Worm (Caenorhabditis elegans) whole organism, L2 larva: ENCODE measurements around the gene ikke-1.

Experiments
- C34F6.9 ChIP-seq: fragments of 150-350 bp; optimal IDR thresholded peaks from 2 replicates; lab custom pipeline; 2014; ENCODE audit warnings: missing biosample characterization, missing genetic modification characterization
- F13H6.1 ChIP-seq: sonication (generic microtip); optimal IDR thresholded peaks from 2 replicates; lab custom pipeline; 2016; ENCODE audit warnings: missing genetic modification characterization, missing compliant biosample characterization
- R02D3.7 ChIP-seq: fragments of 150-350 bp; optimal IDR thresholded peaks from 2 replicates; lab custom pipeline; 2014; ENCODE audit warnings: missing biosample characterization, missing genetic modification characterization
- Y55F3AM.14 ChIP-seq: fragments of 200-800 bp; sonication (Bioruptor generic); optimal IDR thresholded peaks from 2 replicates; lab custom pipeline; 2018; ENCODE audit warnings: mild to moderate bottlenecking, missing genetic modification characterization, missing compliant biosample characterization
- ZK546.5 ChIP-seq: sonication (generic microtip); optimal IDR thresholded peaks from 2 replicates; lab custom pipeline; 2017; ENCODE audit warnings: missing biosample characterization, missing genetic modification characterization
- aly-2 ChIP-seq: fragments of 150-350 bp; optimal IDR thresholded peaks from 2 replicates; lab custom pipeline; 2014; ENCODE audit warnings: missing biosample characterization, missing genetic modification characterization
- ama-1 ChIP-seq: fragments of 150-350 bp; optimal IDR thresholded peaks from 2 replicates; lab custom pipeline; 2018; ENCODE audit warnings: inconsistent platforms
- blmp-1 ChIP-seq: sonication (generic microtip); optimal IDR thresholded peaks from 2 replicates; lab custom pipeline; 2017; ENCODE audit warnings: missing genetic modification characterization, mild to moderate bottlenecking, missing compliant biosample characterization, antibody characterized with exemption, moderate library complexity; ENCODE audit not compliant: insufficient read depth
- ceh-82 ChIP-seq: fragments of 150-350 bp; optimal IDR thresholded peaks from 2 replicates; lab custom pipeline; 2014; ENCODE audit warnings: missing biosample characterization, missing genetic modification characterization
- crh-2 ChIP-seq: sonication (generic microtip); optimal IDR thresholded peaks from 2 replicates; lab custom pipeline; 2017; ENCODE audit warnings: missing biosample characterization, missing genetic modification characterization
- dmd-4 ChIP-seq: sonication (generic microtip); optimal IDR thresholded peaks from 2 replicates; lab custom pipeline; 2017; ENCODE audit warnings: missing biosample characterization, missing genetic modification characterization
- egl-27 ChIP-seq: sonication (generic microtip); optimal IDR thresholded peaks from 3 replicates; lab custom pipeline; 2017; ENCODE audit warnings: missing biosample characterization, missing genetic modification reagents, missing genetic modification characterization
- elt-1 ChIP-seq: fragments of 150-350 bp; optimal IDR thresholded peaks from 2 replicates; lab custom pipeline; 2014; ENCODE audit warnings: missing biosample characterization, missing genetic modification characterization
- elt-3 ChIP-seq: sonication (generic microtip); optimal IDR thresholded peaks from 2 replicates; lab custom pipeline; 2017; ENCODE audit warnings: missing biosample characterization, missing genetic modification characterization
- fos-1 ChIP-seq: fragments of 150-350 bp; optimal IDR thresholded peaks from 2 replicates; lab custom pipeline; 2014; ENCODE audit warnings: missing biosample characterization, missing genetic modification characterization
- gmeb-1 ChIP-seq: fragments of 150-350 bp; optimal IDR thresholded peaks from 2 replicates; lab custom pipeline; 2014; ENCODE audit warnings: missing biosample characterization, missing genetic modification characterization
- lin-11 ChIP-seq: fragments of 150-350 bp; sonication (generic microtip); optimal IDR thresholded peaks from 2 replicates; lab custom pipeline; 2014; ENCODE audit warnings: missing biosample characterization, missing genetic modification characterization, inconsistent platforms, mixed read lengths
- lin-39 ChIP-seq: fragments of 150-350 bp; optimal IDR thresholded peaks from 2 replicates; lab custom pipeline; 2014; ENCODE audit warnings: missing biosample characterization, missing genetic modification reagents, missing genetic modification characterization
- lsy-2 ChIP-seq, 2 experiments: fragments of 150-350 bp in 1 of 2; sonication (generic microtip) in 1 of 2; optimal IDR thresholded peaks; 2 replicates each; lab custom pipeline; 2014 to 2017; ENCODE audit warnings: missing biosample characterization in 2 of 2, missing genetic modification characterization in 2 of 2
- mab-5 ChIP-seq: fragments of 150-350 bp; optimal IDR thresholded peaks from 2 replicates; lab custom pipeline; 2014; ENCODE audit warnings: missing biosample characterization, missing genetic modification characterization
- mbf-1 ChIP-seq: sonication (generic microtip); optimal IDR thresholded peaks from 2 replicates; lab custom pipeline; 2017; ENCODE audit warnings: missing biosample characterization, missing genetic modification characterization
- mdl-1 ChIP-seq, 2 experiments: fragments of 150-350 bp in 1 of 2; sonication (generic microtip) in 1 of 2; optimal IDR thresholded peaks; 2 replicates each; lab custom pipeline; 2017; ENCODE audit warnings: missing biosample characterization in 2 of 2, missing genetic modification characterization in 2 of 2
- nhr-10 ChIP-seq: sonication (generic microtip); optimal IDR thresholded peaks from 2 replicates; lab custom pipeline; 2017; ENCODE audit warnings: missing biosample characterization, missing genetic modification characterization
- nhr-11 ChIP-seq: fragments of 150-350 bp; optimal IDR thresholded peaks from 2 replicates; lab custom pipeline; 2014; ENCODE audit warnings: missing biosample characterization, missing genetic modification characterization
- nhr-12 ChIP-seq: fragments of 150-350 bp; optimal IDR thresholded peaks from 2 replicates; lab custom pipeline; 2014; ENCODE audit warnings: missing biosample characterization, missing genetic modification characterization
- nhr-129 ChIP-seq: fragments of 150-350 bp; optimal IDR thresholded peaks from 2 replicates; lab custom pipeline; 2014; ENCODE audit warnings: missing biosample characterization, missing genetic modification characterization
- nhr-21 ChIP-seq: fragments of 150-350 bp; optimal IDR thresholded peaks from 2 replicates; lab custom pipeline; 2014; ENCODE audit warnings: missing biosample characterization, missing genetic modification characterization
- nhr-23 ChIP-seq: fragments of 150-350 bp; optimal IDR thresholded peaks from 2 replicates; lab custom pipeline; 2014; ENCODE audit warnings: missing biosample characterization, missing genetic modification reagents, missing genetic modification characterization
- nhr-237 ChIP-seq: fragments of 150-350 bp; optimal IDR thresholded peaks from 2 replicates; lab custom pipeline; 2014; ENCODE audit warnings: missing biosample characterization, missing genetic modification characterization
- nhr-25 ChIP-seq: fragments of 150-350 bp; sonication (generic microtip); optimal IDR thresholded peaks from 3 replicates; lab custom pipeline; 2014; ENCODE audit warnings: missing biosample characterization, missing genetic modification characterization
- nhr-6 ChIP-seq: fragments of 150-350 bp; optimal IDR thresholded peaks from 2 replicates; lab custom pipeline; 2014; ENCODE audit warnings: missing biosample characterization, missing genetic modification characterization
- nhr-77 ChIP-seq: fragments of 150-350 bp; optimal IDR thresholded peaks from 2 replicates; lab custom pipeline; 2014; ENCODE audit warnings: missing biosample characterization, missing genetic modification characterization
- peb-1 ChIP-seq: fragments of 150-350 bp; optimal IDR thresholded peaks from 2 replicates; lab custom pipeline; 2014; ENCODE audit warnings: missing biosample characterization, missing genetic modification characterization
- sem-4 ChIP-seq: fragments of 150-350 bp; optimal IDR thresholded peaks from 2 replicates; lab custom pipeline; 2014; ENCODE audit warnings: missing biosample characterization, missing genetic modification reagents, missing genetic modification characterization
- skn-1 ChIP-seq: sonication (generic microtip); optimal IDR thresholded peaks from 2 replicates; lab custom pipeline; 2017; ENCODE audit warnings: missing biosample characterization, missing genetic modification characterization
- sma-9 ChIP-seq, 2 experiments: fragments of 150-350 bp in 1 of 2; sonication (generic microtip) in 1 of 2; optimal IDR thresholded peaks; 2 replicates each; lab custom pipeline; 2014 to 2016; ENCODE audit warnings: missing genetic modification characterization in 2 of 2, mild to moderate bottlenecking in 1 of 2, missing biosample characterization in 1 of 2, missing compliant biosample characterization in 1 of 2, missing genetic modification reagents in 1 of 2, moderate library complexity in 1 of 2
- unc-39 ChIP-seq: fragments of 150-350 bp; optimal IDR thresholded peaks from 2 replicates; lab custom pipeline; 2014; ENCODE audit warnings: missing biosample characterization, missing genetic modification characterization
- unc-55 ChIP-seq: fragments of 150-350 bp; sonication (generic microtip); optimal IDR thresholded peaks from 3 replicates; lab custom pipeline; 2014; ENCODE audit warnings: missing biosample characterization, missing genetic modification reagents, missing genetic modification characterization
- unc-62 ChIP-seq: fragments of 150-350 bp; optimal IDR thresholded peaks from 2 replicates; lab custom pipeline; 2014; ENCODE audit warnings: missing biosample characterization, missing genetic modification reagents, missing genetic modification characterization
- zag-1 ChIP-seq: fragments of 150-350 bp; optimal IDR thresholded peaks from 2 replicates; lab custom pipeline; 2014; ENCODE audit warnings: missing biosample characterization, missing genetic modification characterization
- ztf-1 ChIP-seq: fragments of 200-800 bp; sonication (Bioruptor generic); conservative IDR thresholded peaks from 2 replicates; pipeline ENCODE4 v1.3.6; 2022; ENCODE audit warnings: missing genetic modification characterization, missing compliant biosample characterization
- ztf-11 ChIP-seq: sonication (generic microtip); optimal IDR thresholded peaks from 2 replicates; lab custom pipeline; 2017; ENCODE audit warnings: missing biosample characterization, missing genetic modification characterization
- ztf-4 ChIP-seq: fragments of 150-350 bp; optimal IDR thresholded peaks from 2 replicates; lab custom pipeline; 2014; ENCODE audit warnings: missing biosample characterization, missing genetic modification characterization

Gene ikke-1

ce11 chrIII:9058959-9059534 is 8.5 kb upstream of the ikke-1 start, which contains the start of gene gst-1:
Gene gst-1 (plus strand): TSS chrIII:9059331.
- TF ChIP-seq mbf-1 (tag; lab: Kevin White, UChicago), result no peak
- peak; percentile 62 for TF ChIP-seq sma-9 (GFP tag; optimal IDR thresholded peaks at IDR 0.05; lab: Kevin White, UChicago)
- TF ChIP-seq sma-9 (tag; optimal IDR thresholded peaks at IDR 0.05; lab: Kevin White, UChicago), result no peak
- no peak for TF ChIP-seq nhr-23 (tag; lab: Kevin White, UChicago)
- TF ChIP-seq skn-1 (tag; lab: Kevin White, UChicago), result peak; percentile 97
- no peak for TF ChIP-seq dmd-4 (tag; lab: Kevin White, UChicago)
- no peak for TF ChIP-seq elt-1 (tag; lab: Kevin White, UChicago)
- no peak for TF ChIP-seq gmeb-1 (tag; lab: Kevin White, UChicago)
- no peak for TF ChIP-seq blmp-1
- TF ChIP-seq nhr-25 (tag; lab: Kevin White, UChicago), result no peak
- TF ChIP-seq lin-11, result no peak
- no peak for TF ChIP-seq unc-62 (GFP tag; lab: Kevin White, UChicago)
- TF ChIP-seq nhr-12, result no peak
- TF ChIP-seq nhr-10 (tag; lab: Kevin White, UChicago), result no peak
- no peak for TF ChIP-seq Y55F3AM.14 (GFP tag; lab: Kevin White, UChicago)
- TF ChIP-seq unc-39 (tag; lab: Kevin White, UChicago), result no peak
- no peak for TF ChIP-seq R02D3.7
- peak; percentile 84 for TF ChIP-seq crh-2 (tag; lab: Kevin White, UChicago)
- peak; percentile 80 for TF ChIP-seq ama-1 (lab: Kevin White, UChicago)
- TF ChIP-seq mdl-1 (tag; optimal IDR thresholded peaks at IDR 0.05; lab: Kevin White, UChicago), result no peak
- TF ChIP-seq lsy-2 (tag; optimal IDR thresholded peaks at IDR 0.05; lab: Kevin White, UChicago), result peak in 1 of 2 experiments; percentile 40
- TF ChIP-seq C34F6.9 (tag; lab: Kevin White, UChicago), result peak; percentile 41
- no peak for TF ChIP-seq peb-1
- no peak for TF ChIP-seq nhr-11
- no peak for TF ChIP-seq nhr-237 (tag; lab: Kevin White, UChicago)
- TF ChIP-seq ztf-4 (tag; lab: Kevin White, UChicago), result no peak
- no peak for TF ChIP-seq nhr-6 (tag; lab: Kevin White, UChicago)
- no peak for TF ChIP-seq ceh-82 (tag; lab: Kevin White, UChicago)
- peak; percentile 16 for TF ChIP-seq fos-1 (tag; lab: Kevin White, UChicago)

ce11 chrIII:9054414-9055147 is 4.1 kb upstream of the ikke-1 start, which contains the start of gene cls-2:
Gene cls-2 (plus strand): TSS chrIII:9055048.
- TF ChIP-seq R02D3.7 (no peak), C34F6.9 (tag; lab: Kevin White, UChicago) (peak; percentile 12), lsy-2 (tag; optimal IDR thresholded peaks at IDR 0.05; lab: Kevin White, UChicago) (peak in 1 of 2 experiments; percentile 23), nhr-129 (tag; lab: Kevin White, UChicago) (peak; percentile 60), unc-55 (peak; percentile 17), ztf-11 (tag; lab: Kevin White, UChicago) (no peak), crh-2 (tag; lab: Kevin White, UChicago) (peak; percentile 31), nhr-21 (tag; lab: Kevin White, UChicago) (no peak), F13H6.1 (tag; lab: Kevin White, UChicago) (no peak), aly-2 (tag; lab: Kevin White, UChicago) (no peak), blmp-1 (no peak)
- TF ChIP-seq, all 48 proteins: peak for 5

ce11 chrIII:9053740-9054252 is 3.3 kb upstream of the ikke-1 start, which contains the start of gene R107.5:
Gene R107.5 (minus strand): TSS chrIII:9053790.
- TF ChIP-seq nhr-21 (tag; lab: Kevin White, UChicago) (peak; percentile 96), ama-1 (lab: Kevin White, UChicago) (peak; percentile 98), nhr-6 (tag; lab: Kevin White, UChicago) (peak; percentile 75), elt-3 (tag; lab: Kevin White, UChicago) (no peak), lin-39 (no peak), crh-2 (tag; lab: Kevin White, UChicago) (peak; percentile 98), nhr-25 (tag; lab: Kevin White, UChicago) (peak; percentile 96), dmd-4 (tag; lab: Kevin White, UChicago) (no peak), nhr-237 (tag; lab: Kevin White, UChicago) (no peak), unc-62 (GFP tag; lab: Kevin White, UChicago) (peak; percentile 73), mbf-1 (tag; lab: Kevin White, UChicago) (no peak), sem-4 (peak; percentile 92), nhr-129 (tag; lab: Kevin White, UChicago) (peak; percentile 95), nhr-12 (peak; percentile 1), R02D3.7 (no peak), nhr-77 (tag; lab: Kevin White, UChicago) (no peak), blmp-1 (peak; percentile 90), F13H6.1 (tag; lab: Kevin White, UChicago) (peak; percentile 95), fos-1 (tag; lab: Kevin White, UChicago) (peak; percentile 91), ZK546.5 (tag; lab: Kevin White, UChicago) (no peak), mab-5 (no peak), unc-55 (peak; percentile 80), peb-1 (no peak), lin-11 (peak; percentile 87), ztf-1 (GFP tag; lab: Robert Waterston, UW) (peak; percentile 97), egl-27 (tag; lab: Kevin White, UChicago) (peak; percentile 82), skn-1 (tag; lab: Kevin White, UChicago) (peak; percentile 36), ceh-82 (tag; lab: Kevin White, UChicago) (no peak), zag-1 (tag; lab: Kevin White, UChicago) (peak; percentile 37), C34F6.9 (tag; lab: Kevin White, UChicago) (peak; percentile 97), nhr-11 (no peak)
